Worm (Caenorhabditis elegans): Measurements from ENCODE around the gene gop-3.

DNA sequence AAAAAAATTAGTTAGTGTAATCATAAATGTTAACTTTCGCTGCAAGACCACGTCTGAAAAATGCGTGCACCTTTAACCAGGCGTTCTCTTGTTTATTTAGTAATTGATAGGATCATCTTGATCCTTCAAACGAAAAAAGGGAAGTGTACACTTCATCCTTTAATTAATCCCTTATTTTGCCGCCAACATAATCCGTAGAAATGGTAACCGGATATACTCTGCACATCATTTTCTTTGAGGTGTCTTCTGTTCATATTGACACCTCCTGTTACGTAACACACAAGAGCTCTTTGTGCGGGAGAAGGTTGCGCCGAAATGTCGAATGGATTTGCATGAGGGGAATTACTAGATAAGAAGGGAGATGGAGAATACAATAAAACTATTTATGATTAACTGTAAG is 11.8 kb upstream of the gop-3 start:
- TF ChIP-seq mep-1 (tag; optimal IDR thresholded peaks at IDR 0.05) (no peak), elt-3 (tag; optimal IDR thresholded peaks at IDR 0.05) (no peak), sptf-1 (tag; optimal IDR thresholded peaks at IDR 0.05) (no peak), lin-13 (tag; optimal IDR thresholded peaks at IDR 0.05) (no peak), snpc-4 (tag; optimal IDR thresholded peaks at IDR 0.05) (no peak), unc-39 (tag; optimal IDR thresholded peaks at IDR 0.05) (no peak), lsy-2 (tag; optimal IDR thresholded peaks at IDR 0.05) (no peak), unc-62 (GFP tag; optimal IDR thresholded peaks at IDR 0.05) (no peak), zip-8 (tag; optimal IDR thresholded peaks at IDR 0.05) (peak; percentile 14), ceh-43 (GFP tag; optimal IDR thresholded peaks at IDR 0.05) (no peak), blmp-1 (tag; optimal IDR thresholded peaks at IDR 0.05) (no peak), hlh-1 (tag; optimal IDR thresholded peaks at IDR 0.05) (no peak), nhr-28 (tag; optimal IDR thresholded peaks at IDR 0.05) (no peak), nhr-237 (tag; optimal IDR thresholded peaks at IDR 0.05) (no peak)
